Fruit fly (Drosophila melanogaster) whole organism, embryonic: ENCODE data around the gene CNMa.

Source experiments
- Ada2b ChIP-seq: fragments of 200-800 bp; sonication (Bioruptor generic); IDR thresholded peaks from 2 replicates; pipeline ENCODE4 v1.3.6; 2022; ENCODE audit warnings: missing biosample characterization, missing genetic modification characterization
- Awh ChIP-seq: fragments of 200-800 bp; sonication (Bioruptor generic); IDR thresholded peaks from 2 replicates; pipeline ENCODE4, ENCODE4 v1.3.6; 2022; ENCODE audit warnings: missing biosample characterization, missing genetic modification characterization
- CG1024 ChIP-seq: fragments of 200-800 bp; sonication (Bioruptor generic); IDR thresholded peaks from 2 replicates; pipeline ENCODE4 v1.3.6; 2022; ENCODE audit warnings: missing biosample characterization, missing genetic modification characterization
- CG10431 ChIP-seq: fragments of 200-800 bp; sonication (Bioruptor generic); optimal IDR thresholded peaks from 3 replicates; lab custom pipeline; 2018; ENCODE audit warnings: missing biosample characterization, mild to moderate bottlenecking, missing genetic modification characterization
- CG11247 ChIP-seq: fragments of 200-800 bp; sonication (Bioruptor generic); IDR thresholded peaks from 2 replicates; pipeline ENCODE4 v1.3.6; 2022; ENCODE audit warnings: missing biosample characterization, missing genetic modification characterization
- CG11398 ChIP-seq: fragments of 200-800 bp; sonication (Bioruptor generic); optimal IDR thresholded peaks from 2 replicates; lab custom pipeline; 2016; ENCODE audit warnings: missing biosample characterization, missing genetic modification characterization
- CG11456 ChIP-seq: fragments of 200-800 bp; sonication (Bioruptor generic); IDR thresholded peaks from 3 replicates; pipeline ENCODE4 v1.3.6; 2022; ENCODE audit warnings: missing biosample characterization, missing genetic modification characterization
- CG12155 ChIP-seq: fragments of 200-800 bp; sonication (Bioruptor generic); optimal IDR thresholded peaks from 3 replicates; lab custom pipeline; 2016; ENCODE audit warnings: missing biosample characterization, missing genetic modification characterization
- CG15601 ChIP-seq: fragments of 200-800 bp; sonication (Bioruptor generic); optimal IDR thresholded peaks from 3 replicates; lab custom pipeline; 2019; ENCODE audit warnings: missing biosample characterization, mild to moderate bottlenecking, missing genetic modification characterization, moderate library complexity
- CG17829 ChIP-seq: fragments of 200-800 bp; optimal IDR thresholded peaks from 2 replicates; lab custom pipeline; 2019; ENCODE audit warnings: missing biosample characterization, mild to moderate bottlenecking, missing genetic modification characterization, moderate library complexity
- CG18262 ChIP-seq: fragments of 200-800 bp; optimal IDR thresholded peaks from 3 replicates; lab custom pipeline; 2019; ENCODE audit warnings: missing biosample characterization, mild to moderate bottlenecking, missing genetic modification characterization, moderate library complexity
- CG30020 ChIP-seq: fragments of 200-800 bp; optimal IDR thresholded peaks from 2 replicates; lab custom pipeline; 2019; ENCODE audit warnings: missing biosample characterization, mild to moderate bottlenecking, missing genetic modification characterization, moderate library complexity
- CG30403 ChIP-seq: fragments of 200-800 bp; sonication (Bioruptor generic); optimal IDR thresholded peaks from 3 replicates; lab custom pipeline; 2016; ENCODE audit warnings: missing biosample characterization, missing genetic modification characterization
- CG3065 ChIP-seq: fragments of 200-800 bp; sonication (Bioruptor generic); optimal IDR thresholded peaks from 2 replicates; lab custom pipeline; 2016; ENCODE audit warnings: missing biosample characterization, missing genetic modification characterization
- CG31388 ChIP-seq: fragments of 200-800 bp; sonication (Bioruptor generic); optimal IDR thresholded peaks from 2 replicates; lab custom pipeline; 2016; ENCODE audit warnings: missing biosample characterization, missing genetic modification characterization
- CG3281 ChIP-seq: fragments of 200-800 bp; sonication (Bioruptor generic); optimal IDR thresholded peaks from 3 replicates; lab custom pipeline; 2017; ENCODE audit warnings: missing biosample characterization, mild to moderate bottlenecking, missing genetic modification characterization
- CG42726 ChIP-seq: fragments of 200-800 bp; sonication (Bioruptor generic); IDR thresholded peaks from 2 replicates; pipeline ENCODE4 v1.3.6; 2022; ENCODE audit warnings: missing biosample characterization, missing genetic modification characterization; ENCODE audit not compliant: partially characterized antibody
- CG4854 ChIP-seq: fragments of 200-800 bp; sonication (Bioruptor generic); optimal IDR thresholded peaks from 2 replicates; lab custom pipeline; 2016; ENCODE audit warnings: missing biosample characterization, missing genetic modification characterization, inconsistent platforms
- CG6683 ChIP-seq: fragments of 200-800 bp; sonication (Bioruptor generic); optimal IDR thresholded peaks from 2 replicates; lab custom pipeline; 2017; ENCODE audit warnings: missing biosample characterization, mild to moderate bottlenecking, missing genetic modification characterization, missing genetic modification reagents
- CG6791 ChIP-seq: fragments of 200-800 bp; sonication (Bioruptor generic); IDR thresholded peaks from 3 replicates; pipeline ENCODE4 v1.3.6; 2022; ENCODE audit warnings: missing biosample characterization, missing genetic modification characterization; ENCODE audit not compliant: partially characterized antibody
- CG7357 ChIP-seq: fragments of 200-800 bp; sonication (Bioruptor generic); IDR thresholded peaks from 3 replicates; pipeline ENCODE4 v1.3.6; 2022; ENCODE audit warnings: missing biosample characterization, missing genetic modification characterization
- CG7963 ChIP-seq: fragments of 200-800 bp; sonication (Bioruptor generic); IDR thresholded peaks from 3 replicates; pipeline ENCODE4 v1.3.6; 2022; ENCODE audit warnings: missing biosample characterization, missing genetic modification characterization; ENCODE audit not compliant: partially characterized antibody
- CG8359 ChIP-seq: fragments of 200-800 bp; sonication (Bioruptor generic); optimal IDR thresholded peaks from 2 replicates; lab custom pipeline; 2017; ENCODE audit warnings: missing biosample characterization, mild to moderate bottlenecking, missing genetic modification characterization, borderline replicate concordance
- H15 ChIP-seq: fragments of 200-800 bp; sonication (Bioruptor generic); IDR thresholded peaks from 3 replicates; pipeline ENCODE4 v1.3.6; 2022; ENCODE audit warnings: missing biosample characterization, missing genetic modification characterization
- Hr51 ChIP-seq, 2 experiments: fragments of 200-800 bp; sonication (Bioruptor generic); optimal IDR thresholded peaks; 2 replicates in 1 of 2; 3 replicates in 1 of 2; lab custom pipeline; 2016 to 2018; ENCODE audit warnings: missing biosample characterization in 2 of 2, missing genetic modification characterization in 2 of 2, mild to moderate bottlenecking in 1 of 2, moderate library complexity in 1 of 2
- Mad ChIP-seq: fragments of 200-800 bp; sonication (Bioruptor generic); optimal IDR thresholded peaks from 2 replicates; lab custom pipeline; 2016; ENCODE audit warnings: missing biosample characterization, missing genetic modification characterization
- Myb ChIP-seq: fragments of 200-800 bp; sonication (Bioruptor generic); optimal IDR thresholded peaks from 2 replicates; lab custom pipeline; 2016; ENCODE audit warnings: missing biosample characterization, missing genetic modification characterization
- Nf-YA ChIP-seq: fragments of 200-800 bp; sonication (Bioruptor generic); IDR thresholded peaks from 2 replicates; pipeline ENCODE4 v1.3.6; 2022; ENCODE audit warnings: missing biosample characterization, missing genetic modification characterization
- abd-A ChIP-seq: fragments of 200-800 bp; sonication (Bioruptor generic); optimal IDR thresholded peaks from 3 replicates; lab custom pipeline; 2019; ENCODE audit warnings: missing biosample characterization, mild to moderate bottlenecking, missing genetic modification characterization, moderate library complexity
- bigmax ChIP-seq: fragments of 200-800 bp; sonication (Bioruptor generic); optimal IDR thresholded peaks from 2 replicates; lab custom pipeline; 2018; ENCODE audit warnings: missing biosample characterization, mild to moderate bottlenecking, missing genetic modification characterization
- btn ChIP-seq: fragments of 200-800 bp; sonication (Bioruptor generic); optimal IDR thresholded peaks from 2 replicates; lab custom pipeline; 2016; ENCODE audit warnings: missing biosample characterization, missing genetic modification characterization
- cas ChIP-seq: fragments of 200-800 bp; sonication (Bioruptor generic); IDR thresholded peaks from 2 replicates; pipeline ENCODE4 v1.3.6; 2022; ENCODE audit warnings: missing biosample characterization, missing genetic modification characterization
- corto ChIP-seq: fragments of 200-800 bp; sonication (Bioruptor generic); optimal IDR thresholded peaks from 2 replicates; lab custom pipeline; 2016; ENCODE audit warnings: missing biosample characterization, mild to moderate bottlenecking, missing genetic modification characterization, moderate library complexity
- crp ChIP-seq, 2 experiments: fragments of 200-800 bp; sonication (Bioruptor generic); optimal IDR thresholded peaks; 2 replicates in 1 of 2; 3 replicates in 1 of 2; lab custom pipeline; 2017; ENCODE audit warnings: missing biosample characterization in 2 of 2, missing genetic modification characterization in 2 of 2, mild to moderate bottlenecking in 1 of 2, moderate library complexity in 1 of 2
- dati ChIP-seq: fragments of 200-800 bp; sonication (Bioruptor generic); IDR thresholded peaks from 2 replicates; pipeline ENCODE4 v1.3.6; 2022; ENCODE audit warnings: missing biosample characterization, missing genetic modification characterization
- emc ChIP-seq: fragments of 200-800 bp; sonication (Bioruptor generic); optimal IDR thresholded peaks from 2 replicates; lab custom pipeline; 2016; ENCODE audit warnings: missing biosample characterization, missing genetic modification characterization
- fd64A ChIP-seq: fragments of 200-800 bp; sonication (Bioruptor generic); optimal IDR thresholded peaks from 3 replicates; lab custom pipeline; 2018; ENCODE audit warnings: missing biosample characterization, mild to moderate bottlenecking, missing genetic modification characterization
- gfzf ChIP-seq: fragments of 200-800 bp; sonication (Bioruptor generic); optimal IDR thresholded peaks from 2 replicates; lab custom pipeline; 2016; ENCODE audit warnings: missing biosample characterization, mild to moderate bottlenecking, missing genetic modification characterization, moderate library complexity
- gsb-n ChIP-seq: fragments of 200-800 bp; sonication (Bioruptor generic); optimal IDR thresholded peaks from 3 replicates; lab custom pipeline; 2018; ENCODE audit warnings: missing biosample characterization, mild to moderate bottlenecking, missing genetic modification characterization
- her ChIP-seq: fragments of 200-800 bp; sonication (Bioruptor generic); optimal IDR thresholded peaks from 2 replicates; lab custom pipeline; 2016; ENCODE audit warnings: missing biosample characterization, missing genetic modification characterization
- ind ChIP-seq: fragments of 200-800 bp; sonication (Bioruptor generic); optimal IDR thresholded peaks from 3 replicates; lab custom pipeline; 2016; ENCODE audit warnings: missing biosample characterization, missing genetic modification characterization
- lbe ChIP-seq: fragments of 200-800 bp; sonication (Bioruptor generic); optimal IDR thresholded peaks from 2 replicates; lab custom pipeline; 2016; ENCODE audit warnings: missing biosample characterization, mild to moderate bottlenecking, missing genetic modification characterization
- lmd ChIP-seq: fragments of 200-800 bp; sonication (Bioruptor generic); IDR thresholded peaks from 2 replicates; pipeline ENCODE4 v1.3.6; 2022; ENCODE audit warnings: missing biosample characterization, missing genetic modification characterization
- onecut ChIP-seq: fragments of 200-800 bp; sonication (Bioruptor generic); IDR thresholded peaks from 2 replicates; pipeline ENCODE4 v1.3.6; 2022; ENCODE audit warnings: missing biosample characterization, missing genetic modification characterization
- pita ChIP-seq: fragments of 200-800 bp; sonication (Bioruptor generic); optimal IDR thresholded peaks from 2 replicates; lab custom pipeline; 2017; ENCODE audit warnings: missing biosample characterization, mild to moderate bottlenecking, missing genetic modification characterization
- rib ChIP-seq: fragments of 200-800 bp; sonication (Bioruptor generic); IDR thresholded peaks from 2 replicates; pipeline ENCODE4 v1.3.6; 2022; ENCODE audit warnings: missing biosample characterization, missing genetic modification characterization
- so ChIP-seq: fragments of 200-800 bp; sonication (Bioruptor generic); IDR thresholded peaks from 3 replicates; pipeline ENCODE4 v1.3.6; 2022; ENCODE audit warnings: missing biosample characterization, missing genetic modification characterization
- stc ChIP-seq: fragments of 200-800 bp; sonication (Bioruptor generic); IDR thresholded peaks from 2 replicates; pipeline ENCODE4 v1.3.6; 2022; ENCODE audit warnings: missing biosample characterization, missing genetic modification characterization
- twi ChIP-seq: fragments of 200-800 bp; optimal IDR thresholded peaks from 2 replicates; lab custom pipeline; 2019; ENCODE audit warnings: missing biosample characterization, mild to moderate bottlenecking, missing genetic modification characterization, moderate library complexity
- usp ChIP-seq: fragments of >200 bp; optimal IDR thresholded peaks from 2 replicates; lab custom pipeline; 2017; ENCODE audit warnings: missing biosample characterization, missing genetic modification characterization
- wek ChIP-seq: fragments of 200-800 bp; sonication (Bioruptor generic); optimal IDR thresholded peaks from 3 replicates; lab custom pipeline; 2018; ENCODE audit warnings: missing biosample characterization, mild to moderate bottlenecking, missing genetic modification characterization, moderate library complexity

Gene CNMa

dm6 chr3L:1808631-1809030 is 46.8 kb downstream of the CNMa start (continued):
- TF ChIP-seq lbe (GFP tag; lab: Kevin White, UChicago) (no peak), rib (GFP tag; lab: Robert Waterston, UW) (peak; percentile 87), onecut (GFP tag; lab: Robert Waterston, UW) (peak; percentile 83), H15 (GFP tag; lab: Robert Waterston, UW) (peak; percentile 85), fd64A (peak; percentile 49), CG12155 (GFP tag; lab: Kevin White, UChicago) (peak; percentile 78), CG18262 (tag; lab: Kevin White, UChicago) (peak; percentile 80), CG4854 (GFP tag; lab: Kevin White, UChicago) (peak; percentile 81), Nf-YA (GFP tag; lab: Robert Waterston, UW) (peak; percentile 83), Mad (GFP tag; lab: Kevin White, UChicago) (peak; percentile 76), emc (GFP tag; lab: Kevin White, UChicago) (peak; percentile 52), stc (peak; percentile 87), crp (GFP tag; optimal IDR thresholded peaks at IDR 0.05; lab: Kevin White, UChicago) (peak in 1 of 2 experiments; percentile 37), abd-A (peak; percentile 89), CG17829 (tag; lab: Kevin White, UChicago) (peak; percentile 88), her (peak; percentile 93), CG3281 (GFP tag; lab: Kevin White, UChicago) (peak; percentile 84), CG7357 (peak; percentile 77), Awh (GFP tag; lab: Robert Waterston, UW) (peak; percentile 92), CG3065 (GFP tag; lab: Kevin White, UChicago) (peak; percentile 32), cas (peak; percentile 83), CG42726 (no peak), CG1024 (GFP tag; lab: Robert Waterston, UW) (peak; percentile 86), CG10431 (GFP tag; lab: Kevin White, UChicago) (no peak), dati (peak; percentile 62), gsb-n (tag; lab: Kevin White, UChicago) (no peak), bigmax (GFP tag; lab: Kevin White, UChicago) (peak; percentile 2), CG30403 (peak; percentile 88), CG11398 (GFP tag; lab: Kevin White, UChicago) (peak; percentile 72), CG7963 (no peak), ind (GFP tag; lab: Kevin White, UChicago) (peak; percentile 91), CG6683 (GFP tag; lab: Kevin White, UChicago) (peak; percentile 70), CG8359 (GFP tag; lab: Kevin White, UChicago) (no peak), gfzf (GFP tag; lab: Kevin White, UChicago) (peak; percentile 14), so (GFP tag; lab: Robert Waterston, UW) (peak; percentile 93), Myb (GFP tag; lab: Kevin White, UChicago) (peak; percentile 70), btn (GFP tag; lab: Kevin White, UChicago) (peak; percentile 81), wek (GFP tag; lab: Kevin White, UChicago) (peak; percentile 75), CG11247 (peak; percentile 90), CG11456 (GFP tag; lab: Robert Waterston, UW) (peak; percentile 95), lmd (peak; percentile 94), CG15601 (peak; percentile 65), usp (no peak), CG6791 (GFP tag; lab: Robert Waterston, UW) (no peak), twi (tag; lab: Kevin White, UChicago) (peak; percentile 42), Ada2b (GFP tag; lab: Robert Waterston, UW) (peak; percentile 94), corto (no peak), Hr51 (GFP tag; optimal IDR thresholded peaks at IDR 0.05; lab: Kevin White, UChicago) (peak; percentile 78 to 91), CG31388 (GFP tag; lab: Kevin White, UChicago) (peak; percentile 67), pita (GFP tag; lab: Kevin White, UChicago) (no peak), CG30020 (tag; lab: Kevin White, UChicago) (peak; percentile 24)
